Fruit fly (Drosophila melanogaster): ENCODE data around the gene Ir94a.
A peak's percentile ranks its signal among the peaks of the same experiment; 100 is the strongest.

Ir94a gene

DNA sequence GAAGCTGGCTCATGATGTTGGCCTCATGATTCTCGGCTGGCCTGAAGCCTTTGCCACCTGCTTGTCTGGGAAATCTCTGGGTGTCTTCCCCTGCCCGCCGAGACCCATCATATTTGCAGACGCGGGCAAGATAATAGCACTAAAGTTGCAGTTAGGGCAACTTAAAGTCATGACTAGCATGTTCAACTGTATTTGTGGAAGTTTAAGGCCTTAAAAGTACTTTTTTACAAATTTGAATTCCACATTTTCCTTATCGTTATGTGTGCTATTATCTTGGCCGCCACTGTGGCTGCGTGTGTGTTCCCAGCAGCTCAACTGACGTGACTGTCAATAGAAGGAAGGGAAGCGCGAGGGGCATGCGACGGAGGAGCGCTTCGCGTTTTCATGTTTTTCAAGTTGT, 25.9 kb downstream of the Ir94a start:
- TF ChIP-seq CG9948 (tag; optimal IDR thresholded peaks at IDR 0.05) (peak; percentile 94), CG34367 (tag; optimal IDR thresholded peaks at IDR 0.05) (peak; percentile 92), CG15710 (tag; optimal IDR thresholded peaks at IDR 0.05) (peak; percentile 90), CG17806 (tag; optimal IDR thresholded peaks at IDR 0.05) (peak; percentile 91), CG32121 (GFP tag; IDR thresholded peaks at IDR 0.05) (peak; percentile 84), CG10348 (GFP tag; IDR thresholded peaks at IDR 0.05) (0 out of 2 replicates have a peak, but pooled peaks have one; percentile 11), rn (GFP tag; IDR thresholded peaks at IDR 0.05) (peak; percentile 84), fd96Ca (GFP tag; IDR thresholded peaks at IDR 0.05) (peak; percentile 95), Pif1B (GFP tag; optimal IDR thresholded peaks at IDR 0.05) (peak; percentile 87), CG14655 (GFP tag; optimal IDR thresholded peaks at IDR 0.05) (peak; percentile 93), EcR (GFP tag; optimal IDR thresholded peaks at IDR 0.05) (no peak), D1 (tag; optimal IDR thresholded peaks at IDR 0.05) (peak; percentile 75), CG4496 (GFP tag; IDR thresholded peaks at IDR 0.05) (no peak), CG8159 (tag; optimal IDR thresholded peaks at IDR 0.05) (peak; percentile 91), CG12605 (GFP tag; IDR thresholded peaks at IDR 0.05) (peak; percentile 91), Ets98B (GFP tag; IDR thresholded peaks at IDR 0.05) (peak; percentile 92), gl (tag; optimal IDR thresholded peaks at IDR 0.05) (peak; percentile 89), Pif1A (GFP tag; optimal IDR thresholded peaks at IDR 0.05) (peak; percentile 90), Snoo (tag; optimal IDR thresholded peaks at IDR 0.05) (peak; percentile 75), CG13204 (GFP tag; optimal IDR thresholded peaks at IDR 0.05) (peak; percentile 85), CG8301 (tag; optimal IDR thresholded peaks at IDR 0.05) (peak; percentile 97)

dm6 chr3R:22139916-22140455, 26.8 kb downstream of the Ir94a start:
- TF ChIP-seq CG4496 (GFP tag; IDR thresholded peaks at IDR 0.05): no peak
- peak; percentile 72 for TF ChIP-seq CG15710 (tag; optimal IDR thresholded peaks at IDR 0.05)
- peak; percentile 6 for TF ChIP-seq EcR (GFP tag; optimal IDR thresholded peaks at IDR 0.05)
- TF ChIP-seq CG8159 (tag; optimal IDR thresholded peaks at IDR 0.05): peak; percentile 68
- TF ChIP-seq rn (GFP tag; IDR thresholded peaks at IDR 0.05): no peak; the same call in 1 of the 2 replicates
- peak; percentile 74 for TF ChIP-seq Pif1A (GFP tag; optimal IDR thresholded peaks at IDR 0.05)
- peak; percentile 77 for TF ChIP-seq CG34367 (tag; optimal IDR thresholded peaks at IDR 0.05)
- peak; percentile 87 for TF ChIP-seq gl (tag; optimal IDR thresholded peaks at IDR 0.05)
- TF ChIP-seq CG17806 (tag; optimal IDR thresholded peaks at IDR 0.05): peak; percentile 61
- TF ChIP-seq Pif1B (GFP tag; optimal IDR thresholded peaks at IDR 0.05): peak; percentile 43
- TF ChIP-seq CG14655 (GFP tag; optimal IDR thresholded peaks at IDR 0.05): peak; percentile 67
- peak; percentile 9; the same call in 1 of the 3 replicates for TF ChIP-seq fd96Ca (GFP tag; IDR thresholded peaks at IDR 0.05)
- TF ChIP-seq CG12605 (GFP tag; IDR thresholded peaks at IDR 0.05): peak; percentile 87
- TF ChIP-seq CG8301 (tag; optimal IDR thresholded peaks at IDR 0.05): peak; percentile 68
- no peak for TF ChIP-seq CG10348 (GFP tag; IDR thresholded peaks at IDR 0.05)
- no peak for TF ChIP-seq CG32121 (GFP tag; IDR thresholded peaks at IDR 0.05)
- no peak for TF ChIP-seq D1 (tag; optimal IDR thresholded peaks at IDR 0.05)
- peak; percentile 84 for TF ChIP-seq CG13204 (GFP tag; optimal IDR thresholded peaks at IDR 0.05)
- peak; percentile 57 for TF ChIP-seq CG9948 (tag; optimal IDR thresholded peaks at IDR 0.05)
- peak; percentile 35 for TF ChIP-seq Snoo (tag; optimal IDR thresholded peaks at IDR 0.05)
- TF ChIP-seq Ets98B (GFP tag; IDR thresholded peaks at IDR 0.05): no peak

dm6 chr3R:22141332-22141731, 28.1 kb downstream of the Ir94a start:
- TF ChIP-seq CG32121 (GFP tag; IDR thresholded peaks at IDR 0.05) (no peak), EcR (GFP tag; optimal IDR thresholded peaks at IDR 0.05) (no peak), rn (GFP tag; IDR thresholded peaks at IDR 0.05) (no peak), CG10348 (GFP tag; IDR thresholded peaks at IDR 0.05) (no peak), CG8301 (tag; optimal IDR thresholded peaks at IDR 0.05) (peak; percentile 38), CG34367 (tag; optimal IDR thresholded peaks at IDR 0.05) (no peak), CG9948 (tag; optimal IDR thresholded peaks at IDR 0.05) (peak; percentile 39), D1 (tag; optimal IDR thresholded peaks at IDR 0.05) (no peak), Snoo (tag; optimal IDR thresholded peaks at IDR 0.05) (no peak), CG13204 (GFP tag; optimal IDR thresholded peaks at IDR 0.05) (no peak), CG4496 (GFP tag; IDR thresholded peaks at IDR 0.05) (no peak), Pif1B (GFP tag; optimal IDR thresholded peaks at IDR 0.05) (no peak), fd96Ca (GFP tag; IDR thresholded peaks at IDR 0.05) (no peak), CG8159 (tag; optimal IDR thresholded peaks at IDR 0.05) (peak; percentile 11), CG15710 (tag; optimal IDR thresholded peaks at IDR 0.05) (peak; percentile 13), Ets98B (GFP tag; IDR thresholded peaks at IDR 0.05) (no peak), Pif1A (GFP tag; optimal IDR thresholded peaks at IDR 0.05) (peak; percentile 1), gl (tag; optimal IDR thresholded peaks at IDR 0.05) (no peak), CG14655 (GFP tag; optimal IDR thresholded peaks at IDR 0.05) (peak; percentile 32), CG12605 (GFP tag; IDR thresholded peaks at IDR 0.05) (no peak), CG17806 (tag; optimal IDR thresholded peaks at IDR 0.05) (peak; percentile 38)

DNA sequence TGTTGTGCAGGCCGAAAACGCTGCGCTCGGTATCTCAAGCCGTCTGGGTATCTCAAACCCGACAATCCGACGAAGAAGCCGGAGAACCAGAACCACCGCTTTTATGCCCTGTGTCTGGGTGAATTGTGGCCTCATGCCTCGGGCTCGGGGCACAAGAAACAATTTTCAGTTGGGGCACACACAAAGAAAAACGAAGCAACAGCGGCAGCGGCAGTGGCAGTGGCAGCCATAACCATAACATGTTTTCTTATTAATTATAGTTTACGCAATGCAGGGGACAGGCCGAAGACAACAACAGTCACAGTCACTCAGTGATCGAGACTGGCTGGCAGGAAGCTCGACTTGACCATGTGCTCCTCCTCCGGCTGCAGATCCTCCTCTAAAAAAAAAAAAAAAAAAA, 29.3 kb downstream of the Ir94a start:
- peak; percentile 25 for TF ChIP-seq Pif1B (GFP tag; optimal IDR thresholded peaks at IDR 0.05)
- no peak for TF ChIP-seq CG14655 (GFP tag; optimal IDR thresholded peaks at IDR 0.05)
- TF ChIP-seq EcR (GFP tag; optimal IDR thresholded peaks at IDR 0.05): peak; percentile 58

- peak; percentile 63 for TF ChIP-seq Pif1A (GFP tag; optimal IDR thresholded peaks at IDR 0.05)
- peak; percentile 66; the same call in 1 of the 2 replicates for TF ChIP-seq CG10348 (GFP tag; IDR thresholded peaks at IDR 0.05)
- peak; percentile 58 for TF ChIP-seq Pif1B (GFP tag; optimal IDR thresholded peaks at IDR 0.05)
- no peak for TF ChIP-seq EcR (GFP tag; optimal IDR thresholded peaks at IDR 0.05)
- TF ChIP-seq CG8301 (tag; optimal IDR thresholded peaks at IDR 0.05): peak; percentile 71
- no peak for TF ChIP-seq CG4496 (GFP tag; IDR thresholded peaks at IDR 0.05)
- TF ChIP-seq CG9948 (tag; optimal IDR thresholded peaks at IDR 0.05): peak; percentile 56
- TF ChIP-seq CG8159 (tag; optimal IDR thresholded peaks at IDR 0.05): peak; percentile 59
- peak; percentile 66 for TF ChIP-seq CG17806 (tag; optimal IDR thresholded peaks at IDR 0.05)
- peak; percentile 27; the same call in 1 of the 2 replicates for TF ChIP-seq CG12605 (GFP tag; IDR thresholded peaks at IDR 0.05)
- peak; percentile 86 for TF ChIP-seq fd96Ca (GFP tag; IDR thresholded peaks at IDR 0.05)
- TF ChIP-seq CG13204 (GFP tag; optimal IDR thresholded peaks at IDR 0.05): no peak
- TF ChIP-seq D1 (tag; optimal IDR thresholded peaks at IDR 0.05): no peak
- TF ChIP-seq rn (GFP tag; IDR thresholded peaks at IDR 0.05): peak; percentile 73
- peak; percentile 86 for TF ChIP-seq Ets98B (GFP tag; IDR thresholded peaks at IDR 0.05)
- no peak for TF ChIP-seq Snoo (tag; optimal IDR thresholded peaks at IDR 0.05)
- TF ChIP-seq CG15710 (tag; optimal IDR thresholded peaks at IDR 0.05): peak; percentile 60
- peak; percentile 74 for TF ChIP-seq CG14655 (GFP tag; optimal IDR thresholded peaks at IDR 0.05)
- TF ChIP-seq CG34367 (tag; optimal IDR thresholded peaks at IDR 0.05): peak; percentile 26
- no peak for TF ChIP-seq gl (tag; optimal IDR thresholded peaks at IDR 0.05)
- peak; percentile 83 for TF ChIP-seq CG32121 (GFP tag; IDR thresholded peaks at IDR 0.05)
Measured at dm6 chr3R:22145425-22146411, 32.5 kb downstream of the Ir94a start.
